Fruit fly (Drosophila melanogaster): ENCODE data around the gene CG7016.

DNA sequence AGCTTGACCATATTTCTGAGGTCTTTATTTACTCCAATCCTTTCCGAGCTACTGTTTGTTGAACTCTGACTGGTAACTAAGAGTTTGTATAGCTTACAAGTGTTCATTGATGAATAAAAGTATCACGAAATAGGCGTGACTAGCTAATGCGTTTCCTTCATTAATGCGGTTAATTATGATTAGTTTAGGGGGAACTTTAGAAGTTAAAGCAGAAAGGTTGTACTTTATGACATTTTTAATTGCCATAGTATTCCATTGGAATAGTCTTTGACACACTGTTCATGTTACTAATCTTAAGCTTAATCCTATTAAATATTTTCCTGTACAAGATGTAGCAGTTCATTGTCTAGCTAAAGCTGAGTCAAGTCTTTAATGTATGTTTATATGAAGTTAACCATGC lies 3.0 kb upstream of the CG7016 start, which contains the start of gene ppk22:
- TF ChIP-seq Dfd (GFP tag; optimal IDR thresholded peaks at IDR 0.05): no peak
- TF ChIP-seq Dif (GFP tag; optimal IDR thresholded peaks at IDR 0.05; ENCODE audit: partially characterized antibody): no peak
- no peak for TF ChIP-seq usp (GFP tag; optimal IDR thresholded peaks at IDR 0.05)
